Worm (Caenorhabditis elegans) whole organism, midembryonic: ENCODE results near the gene scvp-1.

Source experiments
- T22C8.4 ChIP-seq: fragments of 200-800 bp; sonication (Bioruptor generic); IDR thresholded peaks from 2 replicates; pipeline ENCODE4 v1.3.6; 2022; ENCODE audit warnings: missing genetic modification characterization, missing compliant biosample characterization
- cog-1 ChIP-seq: sonication (generic microtip); optimal IDR thresholded peaks from 2 replicates; lab custom pipeline; 2016; ENCODE audit warnings: missing genetic modification characterization, missing compliant biosample characterization
- flt-1 ChIP-seq: fragments of 200-800 bp; sonication (Bioruptor generic); IDR thresholded peaks from 2 replicates; pipeline ENCODE4 v1.3.6; 2022; ENCODE audit warnings: missing genetic modification characterization, missing compliant biosample characterization
- klf-2 ChIP-seq: fragments of 200-800 bp; sonication (Bioruptor generic); conservative IDR thresholded peaks from 2 replicates; pipeline ENCODE4 v1.3.6; 2022; ENCODE audit warnings: missing genetic modification reagents, missing genetic modification characterization, missing compliant biosample characterization
- med-1 ChIP-seq: sonication (generic microtip); optimal IDR thresholded peaks from 2 replicates; lab custom pipeline; 2017; ENCODE audit warnings: missing genetic modification characterization, mild to moderate bottlenecking, missing compliant biosample characterization, antibody characterized with exemption, missing genetic modification reagents; ENCODE audit not compliant: insufficient read depth
- ref-1 ChIP-seq: fragments of 200-800 bp; sonication (Bioruptor generic); conservative IDR thresholded peaks from 2 replicates; pipeline ENCODE4 v1.3.6; 2022; ENCODE audit warnings: missing genetic modification reagents, missing genetic modification characterization, missing compliant biosample characterization
- tab-1 ChIP-seq: fragments of 200-800 bp; sonication (Bioruptor generic); IDR thresholded peaks from 2 replicates; pipeline ENCODE4 v1.3.6; 2022; ENCODE audit warnings: missing genetic modification characterization, missing compliant biosample characterization
- ztf-23 ChIP-seq: fragments of 200-800 bp; sonication (Bioruptor generic); IDR thresholded peaks from 2 replicates; pipeline ENCODE4 v1.3.6; 2022; ENCODE audit warnings: missing genetic modification reagents, missing genetic modification characterization, missing compliant biosample characterization
- ztf-29 ChIP-seq: fragments of 200-800 bp; sonication (Bioruptor generic); IDR thresholded peaks from 2 replicates; pipeline ENCODE4 v1.3.6; 2022; ENCODE audit warnings: missing genetic modification reagents, missing genetic modification characterization, missing compliant biosample characterization

ce11 chrV:10924731-10925130, 6.4 kb downstream of the scvp-1 start, which contains the start of gene F58B4.6:
- TF ChIP-seq ztf-23 (GFP tag; lab: Robert Waterston, UW) (no peak), flt-1 (no peak), ztf-29 (GFP tag; lab: Robert Waterston, UW) (no peak), tab-1 (no peak), cog-1 (tag; lab: Kevin White, UChicago) (no peak), T22C8.4 (GFP tag; lab: Robert Waterston, UW) (no peak), klf-2 (GFP tag; lab: Robert Waterston, UW) (no peak), med-1 (GFP tag; lab: Kevin White, UChicago) (no peak), ref-1 (GFP tag; lab: Robert Waterston, UW) (no peak)
